Worm (Caenorhabditis elegans) whole organism, young adult: ENCODE data around the gene B0252.5.
A peak's percentile ranks its signal among the peaks of the same experiment; 100 is the strongest.

Experiments
- F49E8.2 ChIP-seq: sonication (generic microtip); optimal IDR thresholded peaks from 3 replicates; lab custom pipeline; 2017; ENCODE audit warnings: missing genetic modification characterization, mild to moderate bottlenecking, missing compliant biosample characterization, antibody characterized with exemption, moderate library complexity; ENCODE audit not compliant: insufficient read depth
- K12H6.12 ChIP-seq: fragments of 200-800 bp; sonication (Bioruptor generic); optimal IDR thresholded peaks from 2 replicates; lab custom pipeline; 2018; ENCODE audit warnings: mild to moderate bottlenecking, missing genetic modification characterization, missing compliant biosample characterization
- Y95B8A.8 ChIP-seq: fragments of 200-800 bp; sonication (Bioruptor generic); IDR thresholded peaks from 2 replicates; pipeline ENCODE4 v1.3.6; 2022; ENCODE audit warnings: missing genetic modification reagents, missing genetic modification characterization, missing compliant biosample characterization
- attf-3 ChIP-seq: fragments of 200-800 bp; sonication (Bioruptor generic); conservative IDR thresholded peaks from 2 replicates; pipeline ENCODE4 v1.3.6; 2022; ENCODE audit warnings: missing genetic modification reagents, missing genetic modification characterization, missing compliant biosample characterization
- bed-2 ChIP-seq: fragments of 200-800 bp; sonication (Bioruptor generic); IDR thresholded peaks from 2 replicates; pipeline ENCODE4 v1.3.6; 2022; ENCODE audit warnings: missing genetic modification reagents, missing genetic modification characterization, missing compliant biosample characterization
- dox-1 ChIP-seq: fragments of 200-800 bp; sonication (Bioruptor generic); IDR thresholded peaks from 2 replicates; pipeline ENCODE4 v1.3.6; 2022; ENCODE audit warnings: missing genetic modification reagents, missing genetic modification characterization, missing compliant biosample characterization
- lag-1 ChIP-seq: fragments of 200-800 bp; sonication (Bioruptor generic); IDR thresholded peaks from 2 replicates; pipeline ENCODE4 v1.3.6; 2022; ENCODE audit warnings: missing genetic modification reagents, missing genetic modification characterization, missing compliant biosample characterization
- nhr-90 ChIP-seq: sonication (generic microtip); optimal IDR thresholded peaks from 2 replicates; lab custom pipeline; 2016; ENCODE audit warnings: missing genotype, mild to moderate bottlenecking, missing genetic modification characterization, missing compliant biosample characterization
- rcor-1 ChIP-seq: fragments of 200-800 bp; sonication (Bioruptor generic); IDR thresholded peaks from 2 replicates; pipeline ENCODE4 v1.3.6; 2022; ENCODE audit warnings: missing genetic modification reagents, missing genetic modification characterization, missing compliant biosample characterization
- tbp1 ChIP-seq: fragments of 200-800 bp; sonication (Bioruptor generic); optimal IDR thresholded peaks from 2 replicates; lab custom pipeline; 2018; ENCODE audit warnings: mild to moderate bottlenecking, missing genetic modification characterization, missing compliant biosample characterization

DNA sequence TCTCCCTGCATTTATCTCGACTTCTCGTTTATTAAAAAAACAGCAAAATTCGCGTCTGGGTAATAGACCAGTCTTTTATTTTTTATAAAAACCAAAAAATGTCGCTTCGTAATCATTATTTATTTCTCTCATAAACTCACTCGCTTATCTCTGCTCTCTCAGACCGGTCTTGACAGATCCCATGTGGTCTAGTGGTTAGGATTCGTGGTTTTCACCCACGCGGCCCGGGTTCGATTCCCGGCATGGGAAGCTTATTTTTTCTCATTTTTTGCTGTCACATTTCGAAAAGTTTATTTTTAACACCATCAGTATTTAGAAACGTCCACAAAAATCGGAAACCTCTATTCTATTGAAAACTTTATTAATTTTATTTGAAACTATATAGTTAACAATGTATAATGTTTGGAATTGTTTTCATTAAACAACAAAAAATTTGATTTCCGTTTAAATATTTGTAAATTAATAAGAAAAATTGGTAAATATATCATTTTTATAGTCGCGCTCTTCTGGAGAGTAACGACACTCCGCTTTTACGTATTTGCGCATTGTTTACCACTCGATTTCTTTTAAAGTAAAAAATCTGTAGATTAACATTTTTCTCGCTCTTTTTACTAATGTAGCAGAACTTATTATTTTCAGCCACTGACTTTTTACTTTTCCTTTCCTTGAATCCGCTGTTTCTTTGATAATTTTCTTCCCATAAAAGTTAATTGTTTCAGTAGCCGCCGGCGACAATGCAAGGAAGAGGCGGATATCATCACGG is 20.5 kb downstream of the B0252.5 start, which contains the start of gene hrpl-1:
- TF ChIP-seq dox-1, result no peak
- TF ChIP-seq Y95B8A.8, result no peak
- peak; percentile 90 for TF ChIP-seq tbp1
- peak; percentile 20 for TF ChIP-seq nhr-90 (tag; lab: Kevin White, UChicago)
- no peak for TF ChIP-seq bed-2 (GFP tag; lab: Robert Waterston, UW)
- no peak for TF ChIP-seq F49E8.2 (tag; lab: Kevin White, UChicago)
- TF ChIP-seq attf-3 (GFP tag; lab: Robert Waterston, UW), result 0 out of 2 replicates have a peak, but pooled peaks have one; percentile 48
- no peak for TF ChIP-seq rcor-1 (GFP tag; lab: Robert Waterston, UW)
- no peak for TF ChIP-seq lag-1
- no peak for TF ChIP-seq K12H6.12
